Worm (Caenorhabditis elegans) whole organism, L3 larva: Measurements from ENCODE around the gene srr-10.

ENCODE experiments used
- ama-1 ChIP-seq: fragments of 150-350 bp; optimal IDR thresholded peaks from 2 replicates; lab custom pipeline; 2018
- ceh-9 ChIP-seq: sonication (generic microtip); optimal IDR thresholded peaks from 2 replicates; lab custom pipeline; 2018; ENCODE audit warnings: missing biosample characterization, missing genetic modification characterization
- jun-1 ChIP-seq: fragments of 150-350 bp; optimal IDR thresholded peaks from 2 replicates; lab custom pipeline; 2014; ENCODE audit warnings: missing biosample characterization, missing genetic modification reagents, missing genetic modification characterization
- nhr-25 ChIP-seq: sonication (generic microtip); optimal IDR thresholded peaks from 2 replicates; lab custom pipeline; 2017; ENCODE audit warnings: missing biosample characterization, missing genetic modification characterization
- nhr-28 ChIP-seq: fragments of 150-350 bp; optimal IDR thresholded peaks from 2 replicates; lab custom pipeline; 2014; ENCODE audit warnings: missing biosample characterization, missing genetic modification characterization

DNA sequence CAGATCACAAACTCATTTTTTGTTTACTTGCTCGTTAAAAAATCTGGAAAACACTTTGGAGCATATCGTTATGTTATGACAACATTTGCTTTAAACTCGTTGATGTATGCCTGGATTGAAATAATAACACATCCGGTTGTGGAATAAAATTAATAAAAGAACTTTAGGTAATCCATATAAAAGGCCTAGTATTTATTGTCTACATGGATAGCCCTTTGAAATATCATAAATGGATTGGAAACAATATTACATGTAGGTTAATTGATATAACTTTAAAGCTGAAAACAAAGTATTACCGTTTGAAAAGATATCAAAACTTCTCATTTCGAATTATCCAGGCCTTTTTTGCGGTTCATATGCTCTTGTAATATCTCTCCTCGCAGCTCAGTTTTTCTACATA lies 44.8 kb upstream of the srr-10 start:
- TF ChIP-seq ceh-9 (tag; lab: Kevin White, UChicago) (no peak), ama-1 (lab: Kevin White, UChicago) (no peak), nhr-28 (tag; lab: Kevin White, UChicago) (no peak), nhr-25 (tag; lab: Kevin White, UChicago) (no peak), jun-1 (no peak)
